Worm (Caenorhabditis elegans) whole organism, late embryonic: ENCODE data around the gene nas-15.

Experiments used
- F13H6.1 ChIP-seq: sonication (generic microtip); optimal IDR thresholded peaks from 2 replicates; lab custom pipeline; 2016; ENCODE audit warnings: missing genetic modification characterization, missing compliant biosample characterization
- T23F11.4 ChIP-seq: fragments of 200-800 bp; sonication (Bioruptor generic); optimal IDR thresholded peaks from 2 replicates; lab custom pipeline; 2018; ENCODE audit warnings: mild to moderate bottlenecking, missing genetic modification characterization, missing compliant biosample characterization
- ama-1 ChIP-seq: fragments of 150-350 bp; optimal IDR thresholded peaks from 2 replicates; lab custom pipeline; 2014
- ceh-19 ChIP-seq: fragments of 200-800 bp; sonication (Bioruptor generic); optimal IDR thresholded peaks from 2 replicates; lab custom pipeline; 2018; ENCODE audit warnings: mild to moderate bottlenecking, missing genetic modification characterization, missing compliant biosample characterization
- dve-1 ChIP-seq: sonication (generic microtip); optimal IDR thresholded peaks from 2 replicates; lab custom pipeline; 2017; ENCODE audit warnings: antibody characterized with exemption, mild to moderate bottlenecking, missing genetic modification characterization, missing compliant biosample characterization
- ets-4 ChIP-seq: sonication (generic microtip); optimal IDR thresholded peaks from 2 replicates; lab custom pipeline; 2016; ENCODE audit warnings: missing genetic modification characterization, missing compliant biosample characterization
- fkh-10 ChIP-seq: fragments of 150-350 bp; optimal IDR thresholded peaks from 2 replicates; lab custom pipeline; 2014; ENCODE audit warnings: missing biosample characterization, missing genetic modification reagents, missing genetic modification characterization
- hlh-13 ChIP-seq: fragments of 200-800 bp; sonication (Bioruptor generic); optimal IDR thresholded peaks from 2 replicates; lab custom pipeline; 2018; ENCODE audit warnings: mild to moderate bottlenecking, missing genetic modification characterization, missing compliant biosample characterization
- madf-2 ChIP-seq: sonication (generic microtip); optimal IDR thresholded peaks from 2 replicates; lab custom pipeline; 2017; ENCODE audit warnings: missing genetic modification characterization, missing compliant biosample characterization
- nhr-11 ChIP-seq: fragments of 150-350 bp; optimal IDR thresholded peaks from 2 replicates; lab custom pipeline; 2014; ENCODE audit warnings: missing biosample characterization, missing genetic modification characterization
- pha-4 ChIP-seq: fragments of 150-350 bp; optimal IDR thresholded peaks from 2 replicates; lab custom pipeline; 2018; ENCODE audit warnings: missing biosample characterization, missing genetic modification reagents, missing genetic modification characterization
- pros-1 ChIP-seq: fragments of 150-350 bp; optimal IDR thresholded peaks from 2 replicates; lab custom pipeline; 2014; ENCODE audit warnings: missing biosample characterization, missing genetic modification reagents, missing genetic modification characterization
- tbx-7 ChIP-seq: sonication (generic microtip); optimal IDR thresholded peaks from 2 replicates; lab custom pipeline; 2016; ENCODE audit warnings: missing genotype, missing genetic modification characterization, missing compliant biosample characterization
- ztf-16 ChIP-seq: sonication (generic microtip); optimal IDR thresholded peaks from 2 replicates; lab custom pipeline; 2017; ENCODE audit warnings: missing genetic modification characterization, missing compliant biosample characterization

ce11 chrX:817984-818383 lies 40.5 kb downstream of the nas-15 start:
- TF ChIP-seq nhr-11 (tag; lab: Kevin White, UChicago) (no peak), ets-4 (tag; lab: Kevin White, UChicago) (no peak), pros-1 (tag; lab: Kevin White, UChicago) (no peak), madf-2 (tag; lab: Kevin White, UChicago) (no peak), dve-1 (tag; lab: Kevin White, UChicago) (no peak), ztf-16 (tag; lab: Kevin White, UChicago) (no peak), ceh-19 (GFP tag; lab: Kevin White, UChicago) (no peak), tbx-7 (tag; lab: Kevin White, UChicago) (no peak), fkh-10 (GFP tag; lab: Kevin White, UChicago) (no peak), hlh-13 (GFP tag; lab: Kevin White, UChicago) (no peak), ama-1 (no peak), T23F11.4 (GFP tag; lab: Kevin White, UChicago) (no peak), F13H6.1 (no peak), pha-4 (tag; lab: Kevin White, UChicago) (no peak)
